Fruit fly (Drosophila melanogaster): ENCODE results near the gene CG4161.

- TF ChIP-seq CG3995 (GFP tag; optimal IDR thresholded peaks at IDR 0.05) (no peak), fru (optimal IDR thresholded peaks at IDR 0.05) (no peak), pfk (GFP tag; optimal IDR thresholded peaks at IDR 0.05) (no peak), CG7987 (GFP tag; optimal IDR thresholded peaks at IDR 0.05) (no peak), croc (GFP tag; conservative IDR thresholded peaks at IDR 0.05) (no peak), fu2 (GFP tag; optimal IDR thresholded peaks at IDR 0.05) (no peak), gsb-n (tag; optimal IDR thresholded peaks at IDR 0.05) (no peak), CG13624 (GFP tag; optimal IDR thresholded peaks at IDR 0.05) (no peak), p53 (GFP tag; optimal IDR thresholded peaks at IDR 0.05) (no peak), B-H2 (GFP tag; optimal IDR thresholded peaks at IDR 0.05) (no peak)
Measured at dm6 chr2L:15478159-15478591, 45.1 kb downstream of the CG4161 start, which contains the start of gene sna.
